Fruit fly (Drosophila melanogaster): ENCODE data around the gene mRpL47.

mRpL47 gene

DNA sequence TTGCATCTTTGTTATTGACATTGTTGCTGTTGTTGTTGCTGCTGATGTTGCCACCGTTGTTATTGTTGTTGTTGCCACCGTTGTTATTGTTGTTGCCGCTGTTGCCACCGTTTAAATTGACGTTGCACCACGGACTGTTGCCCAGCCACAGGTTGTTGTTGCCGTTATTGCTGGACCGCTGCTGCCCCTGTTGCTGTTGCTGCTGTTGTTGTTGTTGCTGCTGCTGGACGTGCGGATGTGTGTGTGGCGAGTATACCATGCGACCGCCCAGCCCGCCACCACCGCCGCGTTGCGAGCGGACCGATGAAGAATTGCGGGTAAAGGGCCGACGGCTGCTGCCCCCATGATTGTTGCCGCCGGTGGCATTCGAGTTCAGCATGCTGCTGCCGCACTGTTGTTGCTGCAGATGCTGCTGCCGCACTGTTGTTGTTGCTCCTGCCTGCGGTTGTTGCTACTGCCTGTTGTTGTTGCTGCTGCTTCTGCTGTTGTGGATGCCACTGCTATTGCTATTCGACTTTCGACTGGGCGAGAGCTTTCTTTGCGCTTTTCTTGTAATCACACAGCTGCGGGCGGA, 31.2 kb upstream of the mRpL47 start (continued):
- TF ChIP-seq Hr78 (GFP tag; optimal IDR thresholded peaks at IDR 0.05), result no peak
- no peak for TF ChIP-seq unc-4 (GFP tag; IDR thresholded peaks at IDR 0.05; ENCODE audit: partially characterized antibody)
- TF ChIP-seq zfh1 (GFP tag; IDR thresholded peaks at IDR 0.05), result 0 out of 3 replicates have a peak, but pooled peaks have one; percentile 13

DNA sequence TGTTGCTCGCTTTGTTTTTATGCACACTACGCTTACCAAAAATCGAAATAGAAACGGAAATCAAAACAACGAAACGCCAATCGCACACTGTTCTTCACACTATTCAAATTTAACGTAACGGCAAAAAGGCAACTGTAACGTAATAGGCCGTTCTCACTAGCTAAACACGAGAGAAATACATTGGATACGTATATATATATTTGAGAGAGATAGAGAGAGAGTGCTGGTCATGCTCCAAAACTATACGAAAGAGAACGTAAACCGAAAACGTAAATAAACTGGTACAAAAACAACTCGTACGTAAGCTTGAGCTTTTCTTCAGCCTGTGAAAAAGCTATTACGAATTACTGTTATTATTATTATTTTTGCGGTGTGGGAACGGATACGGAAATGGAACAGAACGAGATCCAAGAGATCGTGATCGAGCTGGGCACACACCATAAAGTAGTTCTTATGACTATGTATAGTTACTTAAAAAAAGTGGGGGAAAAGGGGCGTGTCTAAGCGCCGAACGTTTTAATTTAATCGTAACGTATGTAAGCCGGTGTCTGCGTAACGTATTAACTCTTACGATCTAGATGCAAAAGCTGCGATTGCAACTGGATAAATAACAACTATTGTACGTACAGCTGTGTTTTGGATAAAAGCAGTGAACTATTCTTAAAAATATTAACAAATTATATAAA, 27.9 kb upstream of the mRpL47 start:
- TF ChIP-seq CG5245 (GFP tag; optimal IDR thresholded peaks at IDR 0.05) (no peak), stwl (tag; optimal IDR thresholded peaks at IDR 0.05) (peak; percentile 54), CG7786 (GFP tag; optimal IDR thresholded peaks at IDR 0.05) (no peak), yki (optimal IDR thresholded peaks at IDR 0.05) (no peak), Eip74EF (GFP tag; optimal IDR thresholded peaks at IDR 0.05) (peak in 1 of 2 experiments; percentile 48), unpg (GFP tag; optimal IDR thresholded peaks at IDR 0.05) (no peak), CG17802 (tag; optimal IDR thresholded peaks at IDR 0.05) (peak; percentile 35), CG11695 (GFP tag; IDR thresholded peaks at IDR 0.05) (0 out of 3 replicates have a peak, but pooled peaks have one; percentile 6), CG18619 (GFP tag; optimal IDR thresholded peaks at IDR 0.05) (no peak), CG13296 (GFP tag; optimal IDR thresholded peaks at IDR 0.05) (peak; percentile 13), Ada2b (GFP tag; IDR thresholded peaks at IDR 0.05) (no peak), Dref (GFP tag; IDR thresholded peaks at IDR 0.05) (no peak), cato (GFP tag; optimal IDR thresholded peaks at IDR 0.05; ENCODE audit: borderline replicate concordance) (no peak), CG34376 (GFP tag; optimal IDR thresholded peaks at IDR 0.05) (peak; percentile 6), CG7357 (GFP tag; IDR thresholded peaks at IDR 0.05) (peak; percentile 84), Lhr (GFP tag; optimal IDR thresholded peaks at IDR 0.05) (peak; percentile 72), CG4424 (GFP tag; optimal IDR thresholded peaks at IDR 0.05) (no peak), kah (GFP tag; optimal IDR thresholded peaks at IDR 0.05) (no peak), CG6175 (GFP tag; IDR thresholded peaks at IDR 0.05) (no peak), eve (GFP tag; optimal IDR thresholded peaks at IDR 0.05) (peak in 1 of 2 experiments; percentile 72), Dfd (GFP tag; optimal IDR thresholded peaks at IDR 0.05) (peak in 1 of 2 experiments; percentile 9), nau (GFP tag; optimal IDR thresholded peaks at IDR 0.05) (no peak), cad (GFP tag; optimal IDR thresholded peaks at IDR 0.05) (no peak), psq (GFP tag; optimal IDR thresholded peaks at IDR 0.05) (no peak), E2f2 (GFP tag; IDR thresholded peaks at IDR 0.05) (no peak), pnt (GFP tag; optimal IDR thresholded peaks at IDR 0.05) (no peak), slp2 (GFP tag; optimal IDR thresholded peaks at IDR 0.05) (no peak), Med (GFP tag) (peak; percentile 61), bigmax (GFP tag; optimal IDR thresholded peaks at IDR 0.05) (no peak), bowl (GFP tag; IDR thresholded peaks at IDR 0.05) (no peak), knrl (GFP tag; IDR thresholded peaks at IDR 0.05; ENCODE audit: partially characterized antibody) (no peak), HLH3B (GFP tag; IDR thresholded peaks at IDR 0.05) (no peak), Xbp1 (GFP tag; optimal IDR thresholded peaks at IDR 0.05) (no peak), HLH54F (GFP tag; optimal IDR thresholded peaks at IDR 0.05) (no peak), CG2116 (GFP tag; optimal IDR thresholded peaks at IDR 0.05) (peak; percentile 18), Optix (GFP tag; IDR thresholded peaks at IDR 0.05) (no peak), CG8290 (GFP tag; optimal IDR thresholded peaks at IDR 0.05) (no peak), CG8290 (tag; optimal IDR thresholded peaks at IDR 0.05) (no peak), CG30020 (tag; optimal IDR thresholded peaks at IDR 0.05) (peak; percentile 78), Ets97D (GFP tag; optimal IDR thresholded peaks at IDR 0.05) (peak; percentile 67), Myb (GFP tag; optimal IDR thresholded peaks at IDR 0.05) (peak; percentile 65), Trl (optimal IDR thresholded peaks at IDR 0.05) (peak; percentile 59 to 81), Trl (GFP tag; optimal IDR thresholded peaks at IDR 0.05) (no peak), vvl (GFP tag; IDR thresholded peaks at IDR 0.05) (no peak), CG8281 (tag; optimal IDR thresholded peaks at IDR 0.05) (no peak), Sry-δ (GFP tag; optimal IDR thresholded peaks at IDR 0.05) (no peak)
